Fruit fly (Drosophila melanogaster) whole organism, prepupa: ENCODE results near the gene Prx5.

ENCODE experiments used
- Blimp-1 ChIP-seq: fragments of 200-800 bp; sonication (Bioruptor generic); optimal IDR thresholded peaks from 3 replicates; lab custom pipeline; 2017; ENCODE audit warnings: missing biosample characterization, missing genetic modification characterization, mild to moderate bottlenecking, moderate library complexity, missing genetic modification reagents
- CG3032 ChIP-seq: fragments of 200-800 bp; optimal IDR thresholded peaks from 2 replicates; lab custom pipeline; 2019; ENCODE audit warnings: missing biosample characterization, mild to moderate bottlenecking, missing genetic modification characterization, moderate library complexity
- CG3919 ChIP-seq: fragments of 200-800 bp; sonication (Bioruptor generic); optimal IDR thresholded peaks from 3 replicates; lab custom pipeline; 2016; ENCODE audit warnings: missing biosample characterization, missing genetic modification characterization
- CG4318 ChIP-seq: fragments of 200-800 bp; sonication (Bioruptor generic); optimal IDR thresholded peaks from 3 replicates; lab custom pipeline; 2017; ENCODE audit warnings: missing biosample characterization, mild to moderate bottlenecking, missing genetic modification characterization
- CG6163 ChIP-seq: fragments of 200-800 bp; sonication (Bioruptor generic); IDR thresholded peaks from 3 replicates; pipeline ENCODE4 v1.3.6; 2022; ENCODE audit warnings: missing biosample characterization, missing genetic modification characterization
- CG8119 ChIP-seq: fragments of 200-800 bp; sonication (Bioruptor generic); IDR thresholded peaks from 3 replicates; pipeline ENCODE4 v1.3.6; 2022; ENCODE audit warnings: missing biosample characterization, missing genetic modification characterization
- Hr39 ChIP-seq: fragments of 200-800 bp; sonication (Bioruptor generic); optimal IDR thresholded peaks from 2 replicates; lab custom pipeline; 2016; ENCODE audit warnings: missing biosample characterization, missing genetic modification characterization
- Lpt ChIP-seq: fragments of 200-800 bp; sonication (Bioruptor generic); optimal IDR thresholded peaks from 3 replicates; lab custom pipeline; 2016; ENCODE audit warnings: missing biosample characterization, missing genetic modification characterization
- Met ChIP-seq: fragments of 200-800 bp; sonication (Bioruptor generic); optimal IDR thresholded peaks from 3 replicates; lab custom pipeline; 2016; ENCODE audit warnings: missing biosample characterization, missing genetic modification characterization
- net ChIP-seq: fragments of 200-800 bp; sonication (Bioruptor generic); optimal IDR thresholded peaks from 3 replicates; lab custom pipeline; 2016; ENCODE audit warnings: missing biosample characterization, missing genetic modification characterization

dm6 chr3R:18151820-18152219, 15.3 kb downstream of the Prx5 start, which contains the start of gene CG14316:
- no peak for TF ChIP-seq CG3919
- TF ChIP-seq Blimp-1: no peak
- no peak for TF ChIP-seq CG6163 (GFP tag; lab: Robert Waterston, UW)
- TF ChIP-seq net (GFP tag; lab: Kevin White, UChicago): no peak
- no peak for TF ChIP-seq Lpt (GFP tag; lab: Kevin White, UChicago)
- no peak for TF ChIP-seq CG4318 (GFP tag; lab: Kevin White, UChicago)
- no peak for TF ChIP-seq Hr39 (GFP tag; lab: Kevin White, UChicago)
- no peak for TF ChIP-seq Met (GFP tag; lab: Kevin White, UChicago)
- no peak for TF ChIP-seq CG8119 (GFP tag; lab: Robert Waterston, UW)
- no peak for TF ChIP-seq CG3032 (tag; lab: Kevin White, UChicago)
